Worm (Caenorhabditis elegans) whole organism, L3 larva: ENCODE results near the gene txdc-9.

ENCODE experiments used
- mdl-1 ChIP-seq: fragments of 150-350 bp; optimal IDR thresholded peaks from 2 replicates; lab custom pipeline; 2014; ENCODE audit warnings: missing biosample characterization, missing genetic modification characterization
- pqm-1 ChIP-seq: fragments of 150-350 bp; optimal IDR thresholded peaks from 2 replicates; lab custom pipeline; 2017; ENCODE audit warnings: missing biosample characterization, missing genetic modification characterization, inconsistent platforms
- unc-39 ChIP-seq: sonication (generic microtip); optimal IDR thresholded peaks from 4 replicates; lab custom pipeline; 2017; ENCODE audit warnings: missing biosample characterization, missing genetic modification characterization
- zag-1 ChIP-seq: fragments of 150-350 bp; optimal IDR thresholded peaks from 2 replicates; lab custom pipeline; 2014; ENCODE audit warnings: missing biosample characterization, missing genetic modification characterization
- ztf-11 ChIP-seq: fragments of 150-350 bp; optimal IDR thresholded peaks from 2 replicates; lab custom pipeline; 2014; ENCODE audit warnings: missing biosample characterization, missing genetic modification characterization

DNA sequence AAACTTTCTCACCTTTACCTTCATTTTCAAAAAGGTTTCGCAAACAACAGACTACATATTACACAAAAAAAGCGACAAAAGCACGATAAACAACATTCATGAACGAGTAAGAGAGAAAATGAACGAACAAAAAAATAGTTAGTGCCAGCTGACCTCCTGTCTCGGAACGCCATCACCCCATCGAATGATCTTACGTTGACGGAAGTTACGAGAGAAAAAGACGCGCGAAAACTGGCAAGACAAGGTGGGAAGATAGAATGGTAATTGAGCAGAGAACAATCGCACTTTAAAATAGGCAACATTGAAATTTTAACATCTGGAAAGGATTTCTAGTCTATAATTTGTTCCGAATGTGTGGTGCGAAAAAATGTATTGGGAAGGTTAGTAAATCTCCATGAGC is 11.8 kb upstream of the txdc-9 start:
- TF ChIP-seq unc-39 (tag; lab: Kevin White, UChicago) (no peak), zag-1 (no peak), ztf-11 (tag; lab: Kevin White, UChicago) (no peak), pqm-1 (tag; lab: Kevin White, UChicago) (no peak), mdl-1 (tag; lab: Kevin White, UChicago) (no peak)
